Worm (Caenorhabditis elegans): ENCODE measurements around the gene W05E10.1.

The W05E10.1 gene

ce11 chrV:11691553-11691952 lies at the start of gene W05E10.1:
TSS of gene W05E10.1 (minus strand) at chrV:11691691.
- no peak for TF ChIP-seq unc-62 (GFP tag; optimal IDR thresholded peaks at IDR 0.05)

- no peak for TF ChIP-seq unc-62 (GFP tag; optimal IDR thresholded peaks at IDR 0.05)
These were observed 49.6 kb upstream of the W05E10.1 start for ce11 chrV:11741078-11741477.

ce11 chrV:11739820-11740219 lies 48.3 kb upstream of the W05E10.1 start, which contains the start of gene T04F3.1:
TSS of gene T04F3.1 (plus strand) at chrV:11740065.
- TF ChIP-seq unc-62 (GFP tag; optimal IDR thresholded peaks at IDR 0.05): no peak

ce11 chrV:11737333-11737732 lies 45.8 kb upstream of the W05E10.1 start:
- TF ChIP-seq unc-62 (GFP tag; optimal IDR thresholded peaks at IDR 0.05): no peak

- TF ChIP-seq unc-62 (GFP tag; optimal IDR thresholded peaks at IDR 0.05): no peak
These were observed 45.4 kb upstream of the W05E10.1 start, which contains the start of gene spe-42 for ce11 chrV:11736896-11737295. TSS of gene spe-42 (minus strand) at chrV:11736996.

- no peak for TF ChIP-seq unc-62 (GFP tag; optimal IDR thresholded peaks at IDR 0.05)
These were observed 42.0 kb upstream of the W05E10.1 start, which contains the start of gene npp-22 for ce11 chrV:11733460-11733859. TSS of gene npp-22 (minus strand) at chrV:11733472.

- no peak for TF ChIP-seq unc-62 (GFP tag; optimal IDR thresholded peaks at IDR 0.05)
These were observed 40.6 kb upstream of the W05E10.1 start for ce11 chrV:11732049-11732448.

ce11 chrV:11730060-11730459 lies 38.6 kb upstream of the W05E10.1 start, which contains the start of gene rhr-2:
TSS of gene rhr-2 (minus strand) at chrV:11730160.
- no peak for TF ChIP-seq unc-62 (GFP tag; optimal IDR thresholded peaks at IDR 0.05)

ce11 chrV:11725971-11726370 lies 34.5 kb upstream of the W05E10.1 start, which contains the start of gene daf-11:
TSS of gene daf-11 (minus strand) at chrV:11726071.
- TF ChIP-seq unc-62 (GFP tag; optimal IDR thresholded peaks at IDR 0.05): no peak

ce11 chrV:11722858-11723257 lies 31.4 kb upstream of the W05E10.1 start:
- TF ChIP-seq unc-62 (GFP tag; optimal IDR thresholded peaks at IDR 0.05): no peak

ce11 chrV:11716930-11717329 lies 25.4 kb upstream of the W05E10.1 start:
- no peak for TF ChIP-seq unc-62 (GFP tag; optimal IDR thresholded peaks at IDR 0.05)

ce11 chrV:11715797-11716196 lies 24.3 kb upstream of the W05E10.1 start, which contains the start of gene tre-3:
TSS of gene tre-3 (minus strand) at chrV:11715903.
- no peak for TF ChIP-seq unc-62 (GFP tag; optimal IDR thresholded peaks at IDR 0.05)

ce11 chrV:11711751-11712150 lies 20.3 kb upstream of the W05E10.1 start:
- no peak for TF ChIP-seq unc-62 (GFP tag; optimal IDR thresholded peaks at IDR 0.05)

- no peak for TF ChIP-seq unc-62 (GFP tag; optimal IDR thresholded peaks at IDR 0.05)
These were observed 14.9 kb upstream of the W05E10.1 start for ce11 chrV:11706353-11706752.

ce11 chrV:11705399-11705798 lies 13.9 kb upstream of the W05E10.1 start, which contains the start of gene ceh-32:
TSS of gene ceh-32 (minus strand) at chrV:11705400.
- no peak for TF ChIP-seq unc-62 (GFP tag; optimal IDR thresholded peaks at IDR 0.05)

ce11 chrV:11704658-11705057 lies 13.2 kb upstream of the W05E10.1 start:
- no peak for TF ChIP-seq unc-62 (GFP tag; optimal IDR thresholded peaks at IDR 0.05)

- TF ChIP-seq unc-62 (GFP tag; optimal IDR thresholded peaks at IDR 0.05): no peak
These were observed 6.0 kb upstream of the W05E10.1 start for ce11 chrV:11697482-11697881.

ce11 chrV:11695597-11695996 lies 4.1 kb upstream of the W05E10.1 start, which contains the start of gene W05E10.5:
TSS of gene W05E10.5 (minus strand) at chrV:11695697.
- TF ChIP-seq unc-62 (GFP tag; optimal IDR thresholded peaks at IDR 0.05): no peak
